Fruit fly (Drosophila melanogaster): ENCODE data around the gene CG31635.

Gene CG31635

DNA sequence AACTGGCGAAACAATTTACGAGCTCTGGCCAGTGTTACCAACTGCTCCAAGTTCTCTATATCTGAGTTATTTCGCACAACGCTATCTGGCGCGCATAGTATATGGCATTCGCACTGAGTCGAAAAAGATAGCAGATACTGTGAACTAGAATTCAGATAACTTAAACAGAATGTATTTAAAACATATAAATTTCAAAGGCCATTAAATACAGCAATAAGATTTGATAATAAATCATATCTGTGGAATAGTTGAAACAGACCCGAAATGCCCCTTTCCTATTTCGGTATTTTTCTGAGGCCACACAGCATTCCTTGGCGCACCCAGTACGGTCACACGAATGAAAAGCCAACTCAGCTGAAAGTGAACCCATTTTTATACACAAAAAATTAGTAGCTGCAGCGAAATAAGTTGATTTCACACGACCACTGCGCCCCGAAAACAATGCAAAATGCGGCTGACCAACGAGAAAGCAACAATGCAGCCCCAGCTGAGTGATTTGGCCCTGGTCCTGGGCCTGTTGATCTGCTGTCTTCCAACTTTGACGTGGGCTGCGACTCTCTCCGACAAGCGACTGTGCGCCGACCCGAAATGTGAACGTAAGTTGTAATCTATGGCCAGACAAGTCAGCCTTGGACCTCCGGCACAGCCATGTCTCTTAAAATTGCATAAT, at the start of gene CG31635, which contains the start of gene Tango1 (continued):
- 0 out of 2 replicates have a peak, but pooled peaks have one; percentile 14 for TF ChIP-seq CG14441 (GFP tag; IDR thresholded peaks at IDR 0.05)
- no peak for TF ChIP-seq maf-S (GFP tag; optimal IDR thresholded peaks at IDR 0.05)
- no peak for TF ChIP-seq Lpt (GFP tag; optimal IDR thresholded peaks at IDR 0.05)
- TF ChIP-seq CrebB (tag; optimal IDR thresholded peaks at IDR 0.05): no peak
- TF ChIP-seq CG6254 (GFP tag; optimal IDR thresholded peaks at IDR 0.05): no peak
- TF ChIP-seq danr (GFP tag; IDR thresholded peaks at IDR 0.05): no peak
- TF ChIP-seq Scr (GFP tag; IDR thresholded peaks at IDR 0.05; ENCODE audit: partially characterized antibody): no peak
- TF ChIP-seq trh (GFP tag; optimal IDR thresholded peaks at IDR 0.05): no peak
- peak; percentile 13 for TF ChIP-seq Antp (GFP tag; optimal IDR thresholded peaks at IDR 0.05)
- peak; percentile 25 for TF ChIP-seq Hr3 (GFP tag; optimal IDR thresholded peaks at IDR 0.05)
- TF ChIP-seq NK7.1 (GFP tag; optimal IDR thresholded peaks at IDR 0.05): no peak
- no peak for TF ChIP-seq tna (GFP tag; IDR thresholded peaks at IDR 0.05; ENCODE audit: partially characterized antibody)
- TF ChIP-seq CG9876 (GFP tag; optimal IDR thresholded peaks at IDR 0.05): no peak
- no peak for TF ChIP-seq Mrtf (GFP tag; IDR thresholded peaks at IDR 0.05)
- TF ChIP-seq GATAe (GFP tag; conservative IDR thresholded peaks at IDR 0.05): no peak
- 0 out of 3 replicates have a peak, but pooled peaks have one; percentile 52 for TF ChIP-seq Dbx (GFP tag; IDR thresholded peaks at IDR 0.05)
- TF ChIP-seq sna (GFP tag; IDR thresholded peaks at IDR 0.05; ENCODE audit: partially characterized antibody): no peak
- TF ChIP-seq phol (tag; optimal IDR thresholded peaks at IDR 0.05): peak; percentile 61
- TF ChIP-seq kay (GFP tag; optimal IDR thresholded peaks at IDR 0.05): no peak
- TF ChIP-seq slbo (GFP tag; IDR thresholded peaks at IDR 0.05): no peak
- peak; percentile 3 for TF ChIP-seq zen (tag; optimal IDR thresholded peaks at IDR 0.05)
- TF ChIP-seq lab (GFP tag; optimal IDR thresholded peaks at IDR 0.05): no peak
- no peak for TF ChIP-seq sim (GFP tag; IDR thresholded peaks at IDR 0.05)
- TF ChIP-seq CG17359 (tag; optimal IDR thresholded peaks at IDR 0.05): no peak
- 0 out of 2 replicates have a peak, but pooled peaks have one; percentile 24 for TF ChIP-seq Xrp1 (GFP tag; IDR thresholded peaks at IDR 0.05)
- no peak for TF ChIP-seq CG10147 (GFP tag; optimal IDR thresholded peaks at IDR 0.05)
- no peak for TF ChIP-seq usp (GFP tag; optimal IDR thresholded peaks at IDR 0.05)
- TF ChIP-seq CG18764 (GFP tag; optimal IDR thresholded peaks at IDR 0.05): no peak
- no peak for TF ChIP-seq Nf-YC (tag; optimal IDR thresholded peaks at IDR 0.05)
- no peak for TF ChIP-seq Oli (tag; optimal IDR thresholded peaks at IDR 0.05)
- TF ChIP-seq CG16779 (GFP tag; IDR thresholded peaks at IDR 0.05): no peak
- TF ChIP-seq CG17385 (GFP tag; optimal IDR thresholded peaks at IDR 0.05): no peak
- no peak for TF ChIP-seq az2 (GFP tag; optimal IDR thresholded peaks at IDR 0.05)
- no peak for TF ChIP-seq prd (optimal IDR thresholded peaks at IDR 0.05)
- peak; percentile 62; the same call in 1 of the 3 replicates for TF ChIP-seq prd (GFP tag; IDR thresholded peaks at IDR 0.05)
- peak; percentile 89 for TF ChIP-seq pzg (GFP tag; optimal IDR thresholded peaks at IDR 0.05)
- TF ChIP-seq Abd-B (GFP tag; optimal IDR thresholded peaks at IDR 0.05): peak; percentile 75
- TF ChIP-seq row (GFP tag; IDR thresholded peaks at IDR 0.05): peak; percentile 77
- peak; percentile 97 for TF ChIP-seq CG9797 (GFP tag; optimal IDR thresholded peaks at IDR 0.05)
- TF ChIP-seq CG2129 (GFP tag; IDR thresholded peaks at IDR 0.05; ENCODE audit: partially characterized antibody): no peak
- peak; percentile 26; the same call in 1 of the 3 replicates for TF ChIP-seq Aef1 (GFP tag; IDR thresholded peaks at IDR 0.05)
- TF ChIP-seq zfh1 (GFP tag; IDR thresholded peaks at IDR 0.05): no peak
- TF ChIP-seq knrl (GFP tag; IDR thresholded peaks at IDR 0.05; ENCODE audit: partially characterized antibody): peak; percentile 30; the same call in 1 of the 3 replicates
- TF ChIP-seq NFAT (GFP tag; IDR thresholded peaks at IDR 0.05): no peak
- no peak for TF ChIP-seq ab (GFP tag; optimal IDR thresholded peaks at IDR 0.05)
- no peak for TF ChIP-seq hbn (GFP tag; IDR thresholded peaks at IDR 0.05; ENCODE audit: partially characterized antibody)
- peak; percentile 66 for TF ChIP-seq MBD-R2 (GFP tag; IDR thresholded peaks at IDR 0.05)
- no peak for TF ChIP-seq grn (GFP tag; optimal IDR thresholded peaks at IDR 0.05)
- TF ChIP-seq oc (tag; optimal IDR thresholded peaks at IDR 0.05): no peak
- TF ChIP-seq Gsc (GFP tag; IDR thresholded peaks at IDR 0.05): no peak
- no peak for TF ChIP-seq ci (GFP tag; IDR thresholded peaks at IDR 0.05)

All from whole organism, embryonic.